Worm (Caenorhabditis elegans) whole organism, L1 larva: ENCODE measurements around the gene tag-164.

Experiments
- C04F5.9 ChIP-seq: sonication (generic microtip); optimal IDR thresholded peaks from 2 replicates; lab custom pipeline; 2016; ENCODE audit warnings: missing genetic modification characterization, missing compliant biosample characterization
- F16B12.6 ChIP-seq: fragments of 150-350 bp; optimal IDR thresholded peaks from 2 replicates; lab custom pipeline; 2014; ENCODE audit warnings: missing biosample characterization, missing genetic modification characterization
- Y116A8C.19 ChIP-seq: sonication (generic microtip); optimal IDR thresholded peaks from 2 replicates; lab custom pipeline; 2016; ENCODE audit warnings: missing compliant biosample characterization, missing genetic modification characterization, borderline replicate concordance
- aha-1 ChIP-seq: fragments of 150-350 bp; optimal IDR thresholded peaks from 2 replicates; lab custom pipeline; 2014; ENCODE audit warnings: missing biosample characterization, missing genetic modification characterization
- aly-2 ChIP-seq: fragments of 150-350 bp; optimal IDR thresholded peaks from 2 replicates; lab custom pipeline; 2014; ENCODE audit warnings: missing biosample characterization, missing genetic modification characterization
- ama-1 ChIP-seq: fragments of 150-350 bp; optimal IDR thresholded peaks from 2 replicates; lab custom pipeline; 2014
- blmp-1 ChIP-seq: fragments of 150-350 bp; optimal IDR thresholded peaks from 2 replicates; lab custom pipeline; 2014; ENCODE audit warnings: missing biosample characterization, missing genetic modification characterization
- ceh-63 ChIP-seq: fragments of 200-800 bp; sonication (Bioruptor generic); optimal IDR thresholded peaks from 2 replicates; lab custom pipeline; 2018; ENCODE audit warnings: mild to moderate bottlenecking, missing genetic modification characterization, missing compliant biosample characterization
- ceh-8 ChIP-seq: fragments of 200-800 bp; sonication (Bioruptor generic); optimal IDR thresholded peaks from 2 replicates; lab custom pipeline; 2018; ENCODE audit warnings: mild to moderate bottlenecking, missing genetic modification characterization, moderate library complexity, missing compliant biosample characterization
- ceh-90 ChIP-seq: sonication (generic microtip); optimal IDR thresholded peaks from 2 replicates; lab custom pipeline; 2016; ENCODE audit warnings: missing genetic modification characterization, missing compliant biosample characterization
- dsc-1 ChIP-seq: sonication (generic microtip); optimal IDR thresholded peaks from 2 replicates; lab custom pipeline; 2016; ENCODE audit warnings: mild to moderate bottlenecking, missing genetic modification characterization, missing compliant biosample characterization
- efl-1 ChIP-seq, 4 experiments: fragments of 150-350 bp; optimal IDR thresholded peaks in 3 of 4; peaks in 1 of 4; 1 replicate in 1 of 4; 2 replicates in 3 of 4; lab custom pipeline; 2014; ENCODE audit warnings: missing biosample characterization in 2 of 4, missing genetic modification characterization in 2 of 4, missing genetic modification reagents in 2 of 4
- elt-2 ChIP-seq: sonication (generic microtip); optimal IDR thresholded peaks from 2 replicates; lab custom pipeline; 2016; ENCODE audit warnings: missing genetic modification characterization, mild to moderate bottlenecking, inconsistent platforms, missing compliant biosample characterization, missing genetic modification reagents
- elt-3 ChIP-seq, 6 experiments: fragments of 150-350 bp in 1 of 6; sonication (generic microtip); optimal IDR thresholded peaks; 2 replicates each; lab custom pipeline; 2017 to 2018; ENCODE audit warnings: missing biosample characterization in 6 of 6, missing genetic modification characterization in 6 of 6, inconsistent platforms in 1 of 6
- ets-5 ChIP-seq: fragments of 200-800 bp; sonication (Bioruptor generic); IDR thresholded peaks from 2 replicates; pipeline ENCODE4 v1.3.6; 2022; ENCODE audit warnings: missing genetic modification characterization, missing compliant biosample characterization
- fkh-10 ChIP-seq: sonication (generic microtip); optimal IDR thresholded peaks from 2 replicates; lab custom pipeline; 2017; ENCODE audit warnings: missing biosample characterization, missing genetic modification reagents, missing genetic modification characterization
- fos-1 ChIP-seq: fragments of 150-350 bp; optimal IDR thresholded peaks from 2 replicates; lab custom pipeline; 2014; ENCODE audit warnings: missing biosample characterization, missing genetic modification characterization
- hlh-4 ChIP-seq: sonication (generic microtip); optimal IDR thresholded peaks from 2 replicates; lab custom pipeline; 2016; ENCODE audit warnings: mild to moderate bottlenecking, missing genetic modification characterization, missing compliant biosample characterization
- hpl-2 ChIP-seq: fragments of 150-350 bp; optimal IDR thresholded peaks from 2 replicates; lab custom pipeline; 2014; ENCODE audit warnings: missing biosample characterization, missing genetic modification reagents, missing genetic modification characterization
- irx-1 ChIP-seq: sonication (generic microtip); optimal IDR thresholded peaks from 2 replicates; lab custom pipeline; 2016; ENCODE audit warnings: missing genetic modification characterization, missing compliant biosample characterization
- lin-13 ChIP-seq: fragments of 150-350 bp; optimal IDR thresholded peaks from 2 replicates; lab custom pipeline; 2014; ENCODE audit warnings: missing biosample characterization, missing genetic modification reagents, missing genetic modification characterization
- lin-15B ChIP-seq: fragments of 150-350 bp; sonication (generic microtip); optimal IDR thresholded peaks from 3 replicates; lab custom pipeline; 2014; ENCODE audit warnings: missing biosample characterization, missing genetic modification characterization
- lin-35 ChIP-seq, 2 experiments: fragments of 150-350 bp; optimal IDR thresholded peaks; 2 replicates each; lab custom pipeline; 2014; ENCODE audit warnings: missing biosample characterization in 2 of 2, missing genetic modification characterization in 2 of 2, missing genetic modification reagents in 2 of 2
- lir-3 ChIP-seq: sonication (generic microtip); optimal IDR thresholded peaks from 2 replicates; lab custom pipeline; 2016; ENCODE audit warnings: mild to moderate bottlenecking, missing genetic modification characterization, moderate library complexity, missing compliant biosample characterization; ENCODE audit not compliant: poor library complexity
- mdl-1 ChIP-seq, 2 experiments: fragments of 150-350 bp; optimal IDR thresholded peaks; 2 replicates each; lab custom pipeline; 2014 to 2017; ENCODE audit warnings: missing biosample characterization in 2 of 2, missing genetic modification characterization in 2 of 2, inconsistent platforms in 1 of 2
- nhr-11 ChIP-seq: fragments of 150-350 bp; optimal IDR thresholded peaks from 2 replicates; lab custom pipeline; 2014; ENCODE audit warnings: missing biosample characterization, missing genetic modification characterization
- nhr-12 ChIP-seq: sonication (generic microtip); optimal IDR thresholded peaks from 2 replicates; lab custom pipeline; 2017; ENCODE audit warnings: missing biosample characterization, missing genetic modification characterization
- nhr-20 ChIP-seq: sonication (generic microtip); optimal IDR thresholded peaks from 2 replicates; lab custom pipeline; 2016; ENCODE audit warnings: mild to moderate bottlenecking, missing genetic modification characterization, missing compliant biosample characterization
- nhr-237 ChIP-seq: fragments of 150-350 bp; optimal IDR thresholded peaks from 2 replicates; lab custom pipeline; 2014; ENCODE audit warnings: missing biosample characterization, missing genetic modification characterization
- nhr-47 ChIP-seq: sonication (generic microtip); optimal IDR thresholded peaks from 2 replicates; lab custom pipeline; 2016; ENCODE audit warnings: mild to moderate bottlenecking, missing genetic modification characterization, moderate library complexity, missing compliant biosample characterization
- nhr-71 ChIP-seq: sonication (generic microtip); optimal IDR thresholded peaks from 2 replicates; lab custom pipeline; 2016; ENCODE audit warnings: mild to moderate bottlenecking, missing genetic modification characterization, moderate library complexity, missing compliant biosample characterization
- nhr-76 ChIP-seq: sonication (generic microtip); optimal IDR thresholded peaks from 2 replicates; lab custom pipeline; 2017; ENCODE audit warnings: missing biosample characterization, missing genetic modification characterization
- nhr-77 ChIP-seq: fragments of 150-350 bp; optimal IDR thresholded peaks from 2 replicates; lab custom pipeline; 2014; ENCODE audit warnings: missing biosample characterization, missing genetic modification characterization
- pag-3 ChIP-seq: sonication (generic microtip); optimal IDR thresholded peaks from 2 replicates; lab custom pipeline; 2017; ENCODE audit warnings: missing genetic modification characterization, mild to moderate bottlenecking, missing compliant biosample characterization, antibody characterized with exemption, borderline replicate concordance; ENCODE audit not compliant: insufficient read depth
- pqm-1 ChIP-seq: sonication (generic microtip); optimal IDR thresholded peaks from 3 replicates; lab custom pipeline; 2017; ENCODE audit warnings: missing biosample characterization, missing genetic modification characterization
- rnt-1 ChIP-seq: sonication (generic microtip); optimal IDR thresholded peaks from 2 replicates; lab custom pipeline; 2016; ENCODE audit warnings: mild to moderate bottlenecking, missing genetic modification characterization, moderate library complexity, missing compliant biosample characterization
- skn-1 ChIP-seq: fragments of 150-350 bp; optimal IDR thresholded peaks from 2 replicates; lab custom pipeline; 2014; ENCODE audit warnings: missing biosample characterization, missing genetic modification characterization
- snpc-4 ChIP-seq: fragments of 150-350 bp; optimal IDR thresholded peaks from 2 replicates; lab custom pipeline; 2014; ENCODE audit warnings: missing biosample characterization, missing genetic modification characterization
- snu-23 ChIP-seq: sonication (generic microtip); optimal IDR thresholded peaks from 2 replicates; lab custom pipeline; 2016; ENCODE audit warnings: missing genetic modification characterization, missing compliant biosample characterization
- sox-4 ChIP-seq: sonication (generic microtip); optimal IDR thresholded peaks from 2 replicates; lab custom pipeline; 2016; ENCODE audit warnings: missing genetic modification characterization, missing compliant biosample characterization
- tbx-2 ChIP-seq: sonication (generic microtip); optimal IDR thresholded peaks from 2 replicates; lab custom pipeline; 2016; ENCODE audit warnings: missing genetic modification characterization, missing compliant biosample characterization
- tlp-1 ChIP-seq: fragments of 150-350 bp; optimal IDR thresholded peaks from 2 replicates; lab custom pipeline; 2014; ENCODE audit warnings: missing biosample characterization, missing genetic modification characterization
- unc-130 ChIP-seq: fragments of 150-350 bp; optimal IDR thresholded peaks from 2 replicates; lab custom pipeline; 2017; ENCODE audit warnings: missing biosample characterization, missing genetic modification characterization, inconsistent platforms
- unc-30 ChIP-seq: sonication (generic microtip); optimal IDR thresholded peaks from 2 replicates; lab custom pipeline; 2017; ENCODE audit warnings: missing biosample characterization, missing genetic modification characterization
- unc-86 ChIP-seq: sonication (generic microtip); optimal IDR thresholded peaks from 2 replicates; lab custom pipeline; 2016; ENCODE audit warnings: missing genetic modification characterization, missing compliant biosample characterization
- unc-98 ChIP-seq: fragments of 200-800 bp; sonication (Bioruptor generic); IDR thresholded peaks from 2 replicates; pipeline ENCODE4 v1.3.6; 2022; ENCODE audit warnings: missing genetic modification characterization, missing compliant biosample characterization
- zip-4 ChIP-seq: fragments of 200-800 bp; sonication (Bioruptor generic); optimal IDR thresholded peaks from 2 replicates; lab custom pipeline; 2018; ENCODE audit warnings: mild to moderate bottlenecking, missing genetic modification characterization, moderate library complexity, missing compliant biosample characterization
- ztf-4 ChIP-seq: fragments of 150-350 bp; optimal IDR thresholded peaks from 2 replicates; lab custom pipeline; 2014; ENCODE audit warnings: missing biosample characterization, missing genetic modification characterization

tag-164 gene

ce11 chrIII:13452824-13453223 lies 6.5 kb upstream of the tag-164 start:
- TF ChIP-seq nhr-12 (tag; lab: Kevin White, UChicago) (no peak), hpl-2 (no peak), ceh-63 (GFP tag; lab: Kevin White, UChicago) (no peak), F16B12.6 (tag; lab: Kevin White, UChicago) (no peak), nhr-71 (tag; lab: Kevin White, UChicago) (no peak), nhr-76 (tag; lab: Kevin White, UChicago) (no peak), blmp-1 (tag; lab: Kevin White, UChicago) (no peak), fos-1 (tag; lab: Kevin White, UChicago) (no peak), snpc-4 (tag; lab: Kevin White, UChicago) (no peak), unc-98 (no peak), ets-5 (no peak), nhr-77 (tag; lab: Kevin White, UChicago) (no peak), fkh-10 (GFP tag; lab: Kevin White, UChicago) (no peak), ceh-90 (tag; lab: Kevin White, UChicago) (no peak), unc-86 (tag; lab: Kevin White, UChicago) (no peak), aha-1 (no peak), Y116A8C.19 (no peak), sox-4 (tag; lab: Kevin White, UChicago) (no peak), ztf-4 (tag; lab: Kevin White, UChicago) (no peak)
- TF ChIP-seq, all 84 proteins: peak for 0

DNA sequence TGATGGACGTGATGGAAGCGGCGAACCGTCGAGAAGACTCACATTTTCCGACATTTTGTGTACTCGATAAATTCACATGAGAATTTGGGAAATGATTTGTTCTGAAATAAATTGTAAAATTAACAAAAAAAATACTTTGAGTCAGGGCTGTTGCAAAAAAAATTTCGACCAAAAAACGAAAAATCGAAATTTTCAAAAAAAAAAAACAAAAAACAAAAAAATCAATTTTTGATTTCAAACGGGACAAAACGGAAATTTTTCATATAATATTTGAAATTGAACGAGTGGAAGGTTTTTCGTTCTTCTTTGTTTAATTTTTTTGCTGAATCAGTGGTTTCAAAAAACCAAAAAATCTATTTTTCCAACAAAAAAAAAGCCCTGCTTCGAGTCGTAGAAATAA lies 4.1 kb upstream of the tag-164 start, which contains the start of gene cua-1:
Gene cua-1, minus strand, starts transcription at position 101 of the 400 bp plus-strand sequence.
- no peak for TF ChIP-seq ceh-63 (GFP tag; lab: Kevin White, UChicago)
- TF ChIP-seq Y116A8C.19: no peak

DNA sequence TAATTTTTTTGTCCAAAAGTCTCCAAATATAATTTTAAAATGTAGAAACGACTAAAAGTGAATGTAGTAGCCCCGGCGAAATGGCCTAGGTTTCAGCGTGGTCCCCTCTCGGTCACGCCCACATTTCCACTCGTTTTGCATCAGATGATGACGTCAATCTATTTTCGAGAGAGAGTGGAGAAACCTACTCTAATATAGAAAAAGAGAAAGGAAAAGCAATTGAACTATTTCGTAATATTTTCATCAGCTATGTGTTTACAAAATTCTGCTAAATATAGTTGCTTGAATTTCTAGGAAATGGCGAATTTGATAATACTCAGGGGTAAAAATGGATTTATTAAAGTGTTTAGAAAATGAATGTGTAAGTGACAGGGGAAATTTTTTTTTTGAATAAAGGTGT lies 3.5 kb upstream of the tag-164 start:
- TF ChIP-seq aly-2: no peak
- no peak for TF ChIP-seq snu-23
- TF ChIP-seq aha-1: no peak
- TF ChIP-seq pqm-1 (tag; lab: Kevin White, UChicago): no peak
- TF ChIP-seq lin-35 (GFP tag; optimal IDR thresholded peaks at IDR 0.05; lab: Kevin White, UChicago): peak in 1 of 2 experiments; percentile 48
- TF ChIP-seq nhr-11: no peak
- TF ChIP-seq unc-130 (tag; lab: Kevin White, UChicago): no peak
- no peak for TF ChIP-seq ama-1 (lab: Kevin White, UChicago)
- TF ChIP-seq dsc-1: no peak
- TF ChIP-seq skn-1 (tag; lab: Kevin White, UChicago): peak; percentile 21
- no peak for TF ChIP-seq ceh-8
- TF ChIP-seq tbx-2 (tag; lab: Kevin White, UChicago): no peak
- peak; percentile 51 for TF ChIP-seq nhr-47 (tag; lab: Kevin White, UChicago)
- no peak for TF ChIP-seq nhr-77 (tag; lab: Kevin White, UChicago)
- no peak for TF ChIP-seq pag-3 (tag; lab: Kevin White, UChicago)
- no peak for TF ChIP-seq mdl-1 (tag; optimal IDR thresholded peaks at IDR 0.05; lab: Kevin White, UChicago)
- no peak for TF ChIP-seq elt-3 (tag; optimal IDR thresholded peaks at IDR 0.05; lab: Kevin White, UChicago)
- peak; percentile 73 for TF ChIP-seq nhr-71 (tag; lab: Kevin White, UChicago)
- no peak for TF ChIP-seq irx-1 (tag; lab: Kevin White, UChicago)
- TF ChIP-seq fkh-10 (GFP tag; lab: Kevin White, UChicago): peak; percentile 31
- TF ChIP-seq nhr-20 (tag; lab: Kevin White, UChicago): no peak
- TF ChIP-seq snpc-4 (tag; lab: Kevin White, UChicago): no peak
- TF ChIP-seq F16B12.6 (tag; lab: Kevin White, UChicago): no peak
- TF ChIP-seq lin-13 (GFP tag; lab: Kevin White, UChicago): peak; percentile 35
- peak; percentile 50 for TF ChIP-seq zip-4
- no peak for TF ChIP-seq hlh-4 (tag; lab: Kevin White, UChicago)
- TF ChIP-seq lin-15B (tag; lab: Kevin White, UChicago): no peak
- TF ChIP-seq lir-3 (tag; lab: Kevin White, UChicago): peak; percentile 32
- TF ChIP-seq unc-98: no peak
- peak; percentile 22 for TF ChIP-seq nhr-237 (tag; lab: Kevin White, UChicago)
- no peak for TF ChIP-seq rnt-1 (tag; lab: Kevin White, UChicago)
- no peak for TF ChIP-seq elt-2 (tag; lab: Kevin White, UChicago)
- TF ChIP-seq ceh-63 (GFP tag; lab: Kevin White, UChicago): no peak
- TF ChIP-seq tlp-1 (tag; lab: Kevin White, UChicago): no peak
- no peak for TF ChIP-seq unc-86 (tag; lab: Kevin White, UChicago)
- TF ChIP-seq C04F5.9 (tag; lab: Kevin White, UChicago): no peak
- no peak for TF ChIP-seq ets-5
- no peak for TF ChIP-seq unc-30 (tag; lab: Kevin White, UChicago)
- TF ChIP-seq efl-1 (optimal IDR thresholded peaks at IDR 0.05; lab: Kevin White, UChicago): peak; percentile 27
- TF ChIP-seq efl-1 (GFP tag; optimal IDR thresholded peaks at IDR 0.05 in 1 of 2; lab: Kevin White, UChicago): peak; percentile 31 to 57
- no peak for TF ChIP-seq Y116A8C.19
